Fruit fly (Drosophila melanogaster): ENCODE measurements around the gene CG2310.

DNA sequence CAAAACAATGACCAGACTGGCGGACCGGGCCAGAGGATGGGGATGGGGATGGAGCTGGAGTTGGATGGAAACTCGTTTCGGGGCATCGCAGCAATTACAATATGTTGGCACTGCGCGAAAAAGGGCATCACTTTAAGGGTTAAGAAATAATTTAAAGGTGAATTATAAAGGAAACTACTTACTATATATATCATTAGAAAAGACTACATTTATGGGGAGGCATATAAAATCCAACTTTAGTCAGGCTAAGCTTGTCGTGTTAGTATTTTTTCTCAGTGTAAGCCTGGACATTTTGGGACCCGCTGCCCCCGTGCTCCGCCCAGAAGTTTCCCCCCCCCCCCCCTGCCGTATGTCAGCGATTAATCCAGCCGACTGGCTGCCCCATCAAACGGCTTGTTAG is 13.3 kb upstream of the CG2310 start:
- TF ChIP-seq CG11085 (GFP tag; IDR thresholded peaks at IDR 0.05) (no peak), CG13296 (GFP tag; optimal IDR thresholded peaks at IDR 0.05) (no peak)
